Worm (Caenorhabditis elegans) whole organism, L4 larva: ENCODE results near the gene jmjd-3.3.

Experiments used
- F10B5.3 ChIP-seq: sonication (generic microtip); optimal IDR thresholded peaks from 2 replicates; lab custom pipeline; 2016; ENCODE audit warnings: mild to moderate bottlenecking, missing genetic modification characterization, missing compliant biosample characterization
- F26F4.8 ChIP-seq: fragments of 200-800 bp; sonication (Bioruptor generic); conservative IDR thresholded peaks from 2 replicates; pipeline ENCODE4 v1.3.6; 2022; ENCODE audit warnings: missing genetic modification characterization, missing compliant biosample characterization
- F49E8.2 ChIP-seq: sonication (generic microtip); optimal IDR thresholded peaks from 2 replicates; lab custom pipeline; 2016; ENCODE audit warnings: missing compliant biosample characterization, mild to moderate bottlenecking, missing genetic modification characterization, borderline replicate concordance
- T26A8.4 ChIP-seq: fragments of 200-800 bp; sonication (Bioruptor generic); IDR thresholded peaks from 2 replicates; pipeline ENCODE4 v1.3.6; 2022; ENCODE audit warnings: missing genetic modification characterization, missing compliant biosample characterization
- Y105C5A.15 ChIP-seq: fragments of 200-800 bp; sonication (Bioruptor generic); IDR thresholded peaks from 2 replicates; pipeline ENCODE4 v1.3.6; 2022; ENCODE audit warnings: missing genetic modification characterization, missing compliant biosample characterization
- Y48G9A.11 ChIP-seq: fragments of 200-800 bp; sonication (Bioruptor generic); IDR thresholded peaks from 2 replicates; pipeline ENCODE4 v1.3.6; 2022; ENCODE audit warnings: missing genetic modification reagents, missing genetic modification characterization, missing compliant biosample characterization
- ZK337.2 ChIP-seq: fragments of 200-800 bp; sonication (Bioruptor generic); IDR thresholded peaks from 2 replicates; pipeline ENCODE4 v1.3.6; 2022; ENCODE audit warnings: missing genetic modification reagents, missing genetic modification characterization, missing compliant biosample characterization
- aha-1 ChIP-seq: fragments of 150-350 bp; peaks from one replicate; lab custom pipeline; 2014; ENCODE audit warnings: missing biosample characterization, missing genetic modification characterization
- arid-1 ChIP-seq: fragments of 200-800 bp; sonication (Bioruptor generic); conservative IDR thresholded peaks from 2 replicates; pipeline ENCODE4 v1.3.6; 2022; ENCODE audit warnings: missing genetic modification reagents, missing genetic modification characterization, missing compliant biosample characterization
- attf-4 ChIP-seq: sonication (generic microtip); optimal IDR thresholded peaks from 3 replicates; lab custom pipeline; 2017; ENCODE audit warnings: missing biosample characterization, missing genetic modification characterization
- ceh-20 ChIP-seq: fragments of 200-800 bp; sonication (Bioruptor generic); IDR thresholded peaks from 2 replicates; pipeline ENCODE4 v1.3.6; 2022; ENCODE audit warnings: missing genetic modification reagents, missing genetic modification characterization, missing compliant biosample characterization
- ceh-44 ChIP-seq: fragments of 200-800 bp; sonication (Bioruptor generic); IDR thresholded peaks from 2 replicates; pipeline ENCODE4 v1.3.6; 2022; ENCODE audit warnings: missing genetic modification reagents, missing genetic modification characterization, missing compliant biosample characterization
- ceh-62 ChIP-seq: sonication (generic microtip); optimal IDR thresholded peaks from 2 replicates; lab custom pipeline; 2017; ENCODE audit warnings: missing biosample characterization, missing genetic modification characterization
- ceh-82 ChIP-seq: sonication (generic microtip); optimal IDR thresholded peaks from 2 replicates; lab custom pipeline; 2017; ENCODE audit warnings: missing biosample characterization, missing genetic modification characterization
- ces-1 ChIP-seq: fragments of 150-350 bp; sonication (generic microtip); optimal IDR thresholded peaks from 4 replicates; lab custom pipeline; 2014; ENCODE audit warnings: missing biosample characterization, missing genetic modification reagents, missing genetic modification characterization
- daf-16 ChIP-seq, 3 experiments: sonication (generic microtip); optimal IDR thresholded peaks; 2 replicates each; lab custom pipeline; 2016 to 2017; ENCODE audit warnings: missing genetic modification characterization in 3 of 3, missing genetic modification reagents in 3 of 3, mild to moderate bottlenecking in 2 of 3, missing compliant biosample characterization in 2 of 3, missing biosample characterization in 1 of 3, moderate library complexity in 1 of 3
- duxl-1 ChIP-seq: sonication (generic microtip); optimal IDR thresholded peaks from 2 replicates; lab custom pipeline; 2016; ENCODE audit warnings: mild to moderate bottlenecking, missing genetic modification characterization, moderate library complexity, missing compliant biosample characterization; ENCODE audit not compliant: poor library complexity
- hlh-11 ChIP-seq: fragments of 200-800 bp; sonication (Bioruptor generic); optimal IDR thresholded peaks from 2 replicates; lab custom pipeline; 2018; ENCODE audit warnings: mild to moderate bottlenecking, missing genetic modification characterization, missing compliant biosample characterization
- lim-7 ChIP-seq: fragments of 200-800 bp; sonication (Bioruptor generic); IDR thresholded peaks from 2 replicates; pipeline ENCODE4 v1.3.6; 2022; ENCODE audit warnings: missing genetic modification characterization, missing compliant biosample characterization
- lin-1 ChIP-seq: fragments of 200-800 bp; sonication (Bioruptor generic); IDR thresholded peaks from 2 replicates; pipeline ENCODE4 v1.3.6; 2022; ENCODE audit warnings: missing genetic modification reagents, missing genetic modification characterization, missing compliant biosample characterization
- lin-13 ChIP-seq: fragments of 150-350 bp; optimal IDR thresholded peaks from 2 replicates; lab custom pipeline; 2014; ENCODE audit warnings: missing biosample characterization, missing genetic modification reagents, missing genetic modification characterization
- lin-15B ChIP-seq: fragments of 150-350 bp; sonication (generic microtip); optimal IDR thresholded peaks from 3 replicates; lab custom pipeline; 2014; ENCODE audit warnings: missing biosample characterization, missing genetic modification characterization
- lin-39 ChIP-seq: fragments of 150-350 bp; optimal IDR thresholded peaks from 2 replicates; lab custom pipeline; 2014; ENCODE audit warnings: missing biosample characterization, missing genetic modification reagents, missing genetic modification characterization
- madf-5 ChIP-seq, 2 experiments: fragments of 200-800 bp; sonication (Bioruptor generic); IDR thresholded peaks; 2 replicates each; pipeline ENCODE4 v1.3.6; 2022; ENCODE audit warnings: missing compliant biosample characterization in 2 of 2, missing genetic modification characterization in 2 of 2
- madf-9 ChIP-seq: fragments of 200-800 bp; sonication (Bioruptor generic); conservative IDR thresholded peaks from 2 replicates; pipeline ENCODE4 v1.3.6; 2022; ENCODE audit warnings: missing genetic modification reagents, missing genetic modification characterization, missing compliant biosample characterization
- mdt-29 ChIP-seq: fragments of 200-800 bp; sonication (Bioruptor generic); IDR thresholded peaks from 2 replicates; pipeline ENCODE4 v1.3.6; 2022; ENCODE audit warnings: missing genetic modification reagents, missing genetic modification characterization, missing compliant biosample characterization
- mes-2 ChIP-seq: sonication (generic microtip); optimal IDR thresholded peaks from 2 replicates; lab custom pipeline; 2016; ENCODE audit warnings: missing genotype, mild to moderate bottlenecking, missing genetic modification characterization, missing compliant biosample characterization; ENCODE audit not compliant: poor library complexity, severe bottlenecking
- mxl-2 ChIP-seq: fragments of 200-800 bp; sonication (Bioruptor generic); conservative IDR thresholded peaks from 2 replicates; pipeline ENCODE4 v1.3.6; 2022; ENCODE audit warnings: missing genetic modification reagents, missing genetic modification characterization, missing compliant biosample characterization
- mxl-3 ChIP-seq: fragments of 200-800 bp; sonication (Bioruptor generic); optimal IDR thresholded peaks from 2 replicates; lab custom pipeline; 2018; ENCODE audit warnings: mild to moderate bottlenecking, missing genetic modification characterization, missing compliant biosample characterization
- nhr-102 ChIP-seq: sonication (generic microtip); optimal IDR thresholded peaks from 2 replicates; lab custom pipeline; 2016; ENCODE audit warnings: mild to moderate bottlenecking, missing genetic modification characterization, moderate library complexity, missing compliant biosample characterization
- nhr-11 ChIP-seq: fragments of 150-350 bp; optimal IDR thresholded peaks from 2 replicates; lab custom pipeline; 2014; ENCODE audit warnings: missing biosample characterization, missing genetic modification characterization
- nhr-25 ChIP-seq: sonication (generic microtip); optimal IDR thresholded peaks from 2 replicates; lab custom pipeline; 2017; ENCODE audit warnings: missing genetic modification characterization, mild to moderate bottlenecking, missing compliant biosample characterization, antibody characterized with exemption, moderate library complexity, borderline replicate concordance; ENCODE audit not compliant: insufficient read depth
- nhr-42 ChIP-seq: fragments of 200-800 bp; sonication (Bioruptor generic); IDR thresholded peaks from 2 replicates; pipeline ENCODE4 v1.3.6; 2022; ENCODE audit warnings: missing genetic modification characterization, missing compliant biosample characterization
- nhr-6 ChIP-seq: fragments of 150-350 bp; optimal IDR thresholded peaks from 2 replicates; lab custom pipeline; 2014; ENCODE audit warnings: missing biosample characterization, missing genetic modification characterization
- nhr-77 ChIP-seq: fragments of 150-350 bp; optimal IDR thresholded peaks from 2 replicates; lab custom pipeline; 2014; ENCODE audit warnings: missing biosample characterization, missing genetic modification characterization
- pha-4 ChIP-seq, 2 experiments: fragments of 150-350 bp in 1 of 2; fragments of 200-800 bp in 1 of 2; sonication (Bioruptor generic) in 1 of 2; IDR thresholded peaks in 1 of 2; optimal IDR thresholded peaks in 1 of 2; 2 replicates each; pipeline versions ENCODE4 v1.3.6 to Lab custom; 2014 to 2022; ENCODE audit warnings: missing genetic modification characterization in 2 of 2, missing genetic modification reagents in 2 of 2, missing biosample characterization in 1 of 2, missing compliant biosample characterization in 1 of 2
- sdz-12 ChIP-seq: fragments of 200-800 bp; sonication (Bioruptor generic); optimal IDR thresholded peaks from 2 replicates; lab custom pipeline; 2018; ENCODE audit warnings: mild to moderate bottlenecking, missing genetic modification characterization, missing compliant biosample characterization
- set-16 ChIP-seq: fragments of 200-800 bp; sonication (Bioruptor generic); IDR thresholded peaks from 2 replicates; pipeline ENCODE4 v1.3.6; 2022; ENCODE audit warnings: missing genetic modification reagents, missing genetic modification characterization, missing compliant biosample characterization
- snpc-4 ChIP-seq: fragments of 150-350 bp; optimal IDR thresholded peaks from 2 replicates; lab custom pipeline; 2014; ENCODE audit warnings: missing biosample characterization, missing genetic modification characterization
- tag-97 ChIP-seq: fragments of 200-800 bp; sonication (Bioruptor generic); IDR thresholded peaks from 2 replicates; pipeline ENCODE4 v1.3.6; 2022; ENCODE audit warnings: missing genetic modification characterization, missing compliant biosample characterization
- tra-1 ChIP-seq: fragments of 200-800 bp; sonication (Bioruptor generic); IDR thresholded peaks from 2 replicates; pipeline ENCODE4 v1.3.6; 2022; ENCODE audit warnings: missing genetic modification reagents, missing genetic modification characterization, missing compliant biosample characterization
- unc-39 ChIP-seq: sonication (generic microtip); optimal IDR thresholded peaks from 2 replicates; lab custom pipeline; 2017; ENCODE audit warnings: missing biosample characterization, missing genetic modification characterization
- unc-62 ChIP-seq, 3 experiments: fragments of 150-350 bp in 1 of 3; sonication (generic microtip); optimal IDR thresholded peaks in 2 of 3; peaks in 1 of 3; 1 replicate in 1 of 3; 2 replicates in 2 of 3; lab custom pipeline; 2014 to 2017; ENCODE audit warnings: missing biosample characterization in 3 of 3, missing genetic modification characterization in 3 of 3, missing genetic modification reagents in 3 of 3, missing genotype in 1 of 3
- vab-7 ChIP-seq: fragments of 200-800 bp; sonication (Bioruptor generic); IDR thresholded peaks from 2 replicates; pipeline ENCODE4 v1.3.6; 2022; ENCODE audit warnings: missing genetic modification reagents, missing genetic modification characterization, missing compliant biosample characterization
- zag-1 ChIP-seq: fragments of 150-350 bp; optimal IDR thresholded peaks from 2 replicates; lab custom pipeline; 2014; ENCODE audit warnings: missing biosample characterization, missing genetic modification characterization
- zfp-3 ChIP-seq: fragments of 200-800 bp; sonication (Bioruptor generic); conservative IDR thresholded peaks from 2 replicates; pipeline ENCODE4 v1.3.6; 2022; ENCODE audit warnings: missing genetic modification reagents, missing genetic modification characterization, missing compliant biosample characterization
- ztf-11 ChIP-seq: fragments of 150-350 bp; optimal IDR thresholded peaks from 2 replicates; lab custom pipeline; 2014; ENCODE audit warnings: missing biosample characterization, missing genetic modification characterization
- ztf-7 ChIP-seq: fragments of 150-350 bp; optimal IDR thresholded peaks from 2 replicates; lab custom pipeline; 2014; ENCODE audit warnings: missing biosample characterization, missing genetic modification characterization

Gene jmjd-3.3

ce11 chrX:13414974-13415373 is 21.2 kb upstream of the jmjd-3.3 start (continued):
- TF ChIP-seq pha-4 (GFP tag; IDR thresholded peaks at IDR 0.05; lab: Robert Waterston, UW) (peak; percentile 64; the same call in 1 of the 2 replicates), pha-4 (tag; optimal IDR thresholded peaks at IDR 0.05; lab: Kevin White, UChicago) (no peak), T26A8.4 (GFP tag; lab: Robert Waterston, UW) (peak; percentile 47; the same call in 1 of the 2 replicates), madf-9 (0 out of 2 replicates have a peak, but pooled peaks have one; percentile 38), duxl-1 (peak; percentile 35), aha-1 (tag; lab: Kevin White, UChicago) (peak; percentile 89), arid-1 (peak; percentile 71; the same call in 1 of the 2 replicates), hlh-11 (tag; lab: Kevin White, UChicago) (peak; percentile 58), lim-7 (peak; percentile 76), set-16 (no peak), nhr-102 (tag; lab: Kevin White, UChicago) (peak; percentile 49), Y48G9A.11 (GFP tag; lab: Robert Waterston, UW) (peak; percentile 44; the same call in 1 of the 2 replicates), F49E8.2 (tag; lab: Kevin White, UChicago) (no peak), ceh-82 (tag; lab: Kevin White, UChicago) (no peak), tra-1 (GFP tag; lab: Robert Waterston, UW) (peak; percentile 76), mdt-29 (0 out of 2 replicates have a peak, but pooled peaks have one; percentile 24), zag-1 (tag; lab: Kevin White, UChicago) (no peak), mes-2 (tag; lab: Kevin White, UChicago) (peak; percentile 70), nhr-77 (tag; lab: Kevin White, UChicago) (peak; percentile 14), vab-7 (GFP tag; lab: Robert Waterston, UW) (peak; percentile 90)

ce11 chrX:13415722-13416121 is 20.5 kb upstream of the jmjd-3.3 start, which contains the start of gene C29F7.2:
TSS of gene C29F7.2 (plus strand) at chrX:13416078.
- TF ChIP-seq ceh-82 (tag; lab: Kevin White, UChicago), result no peak
- peak in 1 of 2 experiments; percentile 2 for TF ChIP-seq daf-16 (GFP tag; optimal IDR thresholded peaks at IDR 0.05; lab: Kevin White, UChicago)
- TF ChIP-seq daf-16 (tag; optimal IDR thresholded peaks at IDR 0.05; lab: Kevin White, UChicago), result peak; percentile 91
- TF ChIP-seq lin-39 (tag; lab: Kevin White, UChicago), result no peak
- no peak for TF ChIP-seq tag-97 (GFP tag; lab: Robert Waterston, UW)
- TF ChIP-seq nhr-42 (GFP tag; lab: Robert Waterston, UW), result no peak
- TF ChIP-seq pha-4 (GFP tag; IDR thresholded peaks at IDR 0.05; lab: Robert Waterston, UW), result no peak
- TF ChIP-seq pha-4 (tag; optimal IDR thresholded peaks at IDR 0.05; lab: Kevin White, UChicago), result no peak
- no peak for TF ChIP-seq ceh-62
- TF ChIP-seq ZK337.2 (GFP tag; lab: Robert Waterston, UW), result no peak
- TF ChIP-seq zfp-3 (GFP tag; lab: Robert Waterston, UW), result no peak
- no peak for TF ChIP-seq lin-1 (GFP tag; lab: Robert Waterston, UW)
- TF ChIP-seq attf-4 (tag; lab: Kevin White, UChicago), result no peak
- TF ChIP-seq ceh-20 (GFP tag; lab: Robert Waterston, UW), result no peak
- no peak for TF ChIP-seq unc-39 (tag; lab: Kevin White, UChicago)
- TF ChIP-seq sdz-12 (GFP tag; lab: Kevin White, UChicago), result no peak
- TF ChIP-seq nhr-6 (tag; lab: Kevin White, UChicago), result no peak
- no peak for TF ChIP-seq F10B5.3
- TF ChIP-seq ceh-44 (GFP tag; lab: Robert Waterston, UW), result no peak
- TF ChIP-seq Y48G9A.11 (GFP tag; lab: Robert Waterston, UW), result no peak
- TF ChIP-seq unc-62 (GFP tag; optimal IDR thresholded peaks at IDR 0.05 in 1 of 2; lab: Kevin White, UChicago), result peak in 1 of 2 experiments; percentile 61
- TF ChIP-seq unc-62 (tag; optimal IDR thresholded peaks at IDR 0.05; lab: Kevin White, UChicago), result no peak
- TF ChIP-seq ces-1 (GFP tag; lab: Kevin White, UChicago), result no peak
- no peak for TF ChIP-seq snpc-4 (tag; lab: Kevin White, UChicago)
- no peak for TF ChIP-seq F26F4.8
- TF ChIP-seq ztf-11 (tag; lab: Kevin White, UChicago), result no peak
- TF ChIP-seq nhr-11 (tag; lab: Kevin White, UChicago), result no peak
- TF ChIP-seq mxl-3 (GFP tag; lab: Kevin White, UChicago), result no peak
- no peak for TF ChIP-seq lin-15B
- TF ChIP-seq duxl-1, result no peak
- TF ChIP-seq lin-13 (GFP tag; lab: Kevin White, UChicago), result no peak
- TF ChIP-seq nhr-25 (tag; lab: Kevin White, UChicago), result no peak
- TF ChIP-seq ztf-7 (tag; lab: Kevin White, UChicago), result no peak
- no peak for TF ChIP-seq madf-5 (GFP tag; IDR thresholded peaks at IDR 0.05; lab: Robert Waterston, UW)
- no peak for TF ChIP-seq Y105C5A.15 (GFP tag; lab: Robert Waterston, UW)
- no peak for TF ChIP-seq mxl-2 (GFP tag; lab: Robert Waterston, UW)
- peak; percentile 53 for TF ChIP-seq hlh-11 (tag; lab: Kevin White, UChicago)
